Worm (Caenorhabditis elegans): ENCODE results near the gene ins-10.
"Not testable (repeated sequence)": the region's sequence is repeated elsewhere in the genome, so short reads cannot be mapped to it uniquely, and the experiment has no call there.

The ins-10 gene

ce11 chrV:14028256-14028743 is 5.4 kb upstream of the ins-10 start:
- peak; percentile 40 for TF ChIP-seq tbx-2 (tag; optimal IDR thresholded peaks at IDR 0.05)
- peak; percentile 21 for TF ChIP-seq R02D3.7 (tag; optimal IDR thresholded peaks at IDR 0.05)
- TF ChIP-seq mml-1 (tag; optimal IDR thresholded peaks at IDR 0.05) = no peak
- TF ChIP-seq nfya-1 (tag; optimal IDR thresholded peaks at IDR 0.05; ENCODE audit: insufficient read depth) = peak; percentile 28
- TF ChIP-seq lin-15B (tag; optimal IDR thresholded peaks at IDR 0.05) = peak; percentile 22
- TF ChIP-seq pqm-1 (tag; optimal IDR thresholded peaks at IDR 0.05) = peak; percentile 24
- peak; percentile 37 for TF ChIP-seq ceh-28 (tag; optimal IDR thresholded peaks at IDR 0.05)
- TF ChIP-seq ama-1 (optimal IDR thresholded peaks at IDR 0.05) = peak; percentile 94
- TF ChIP-seq eor-1 (tag; optimal IDR thresholded peaks at IDR 0.05) = no peak
- TF ChIP-seq lsy-12 (tag; optimal IDR thresholded peaks at IDR 0.05) = peak; percentile 71
- peak; percentile 94 for TF ChIP-seq snpc-4 (tag; optimal IDR thresholded peaks at IDR 0.05)
- no peak for TF ChIP-seq ztf-11 (tag; optimal IDR thresholded peaks at IDR 0.05)
- TF ChIP-seq egl-27 (tag; optimal IDR thresholded peaks at IDR 0.05) = no peak
- no peak for TF ChIP-seq pha-4 (tag; optimal IDR thresholded peaks at IDR 0.05)
- TF ChIP-seq ceh-82 (tag; optimal IDR thresholded peaks at IDR 0.05) = no peak
- peak; percentile 78 for TF ChIP-seq nhr-43 (tag; optimal IDR thresholded peaks at IDR 0.05; ENCODE audit: poor library complexity, severe bottlenecking)
- peak; percentile 61 for TF ChIP-seq elt-2 (tag; optimal IDR thresholded peaks at IDR 0.05)
- peak; percentile 14 for TF ChIP-seq nhr-23 (tag; optimal IDR thresholded peaks at IDR 0.05)
- no peak for TF ChIP-seq nhr-11 (tag; optimal IDR thresholded peaks at IDR 0.05)
- TF ChIP-seq daf-12 (tag; optimal IDR thresholded peaks at IDR 0.05) = no peak
- no peak for TF ChIP-seq lin-39 (tag; optimal IDR thresholded peaks at IDR 0.05)
- TF ChIP-seq nhr-25 (tag; optimal IDR thresholded peaks at IDR 0.05) = no peak
- no peak for TF ChIP-seq ceh-9 (tag; optimal IDR thresholded peaks at IDR 0.05)
- no peak for TF ChIP-seq unc-62 (GFP tag; optimal IDR thresholded peaks at IDR 0.05)
- TF ChIP-seq nhr-28 (tag; optimal IDR thresholded peaks at IDR 0.05) = no peak
- no peak for TF ChIP-seq fkh-10 (GFP tag; optimal IDR thresholded peaks at IDR 0.05)
- peak; percentile 23 for TF ChIP-seq nhr-77 (tag; optimal IDR thresholded peaks at IDR 0.05)

- peak; percentile 49 for TF ChIP-seq hmg-11 (tag; optimal IDR thresholded peaks at IDR 0.05)
- peak; percentile 28 for TF ChIP-seq lin-15B (tag; optimal IDR thresholded peaks at IDR 0.05)
- TF ChIP-seq nhr-43 (tag; optimal IDR thresholded peaks at IDR 0.05; ENCODE audit: poor library complexity, severe bottlenecking) = peak; percentile 20
- TF ChIP-seq R02D3.7 (tag; optimal IDR thresholded peaks at IDR 0.05) = peak; percentile 50
- TF ChIP-seq elt-2 (tag; optimal IDR thresholded peaks at IDR 0.05) = peak; percentile 24
Measured at ce11 chrV:14038328-14039084, 4.8 kb downstream of the ins-10 start, which contains the start of gene vps-39. Gene vps-39 (minus strand): TSS chrV:14038378.

ce11 chrV:14049274-14049673 is 15.5 kb downstream of the ins-10 start, which contains the start of gene F58D12.1:
Gene F58D12.1 (plus strand): TSS chrV:14049574.
- TF ChIP-seq nhr-237 (tag; optimal IDR thresholded peaks at IDR 0.05); snpc-4 (tag; optimal IDR thresholded peaks at IDR 0.05); sea-2 (GFP tag; optimal IDR thresholded peaks at IDR 0.05): not testable (repeated sequence)

- TF ChIP-seq mdl-1 (tag; optimal IDR thresholded peaks at IDR 0.05) (peak; percentile 25), unc-62 (GFP tag; optimal IDR thresholded peaks at IDR 0.05) (peak; percentile 39), pqm-1 (tag; optimal IDR thresholded peaks at IDR 0.05) (peak; percentile 65), eor-1 (tag; optimal IDR thresholded peaks at IDR 0.05) (peak in 1 of 2 experiments; percentile 23), lsy-12 (tag; optimal IDR thresholded peaks at IDR 0.05) (peak; percentile 94), ceh-28 (tag; optimal IDR thresholded peaks at IDR 0.05) (peak; percentile 86), R02D3.7 (tag; optimal IDR thresholded peaks at IDR 0.05) (peak; percentile 80), skn-1 (tag; optimal IDR thresholded peaks at IDR 0.05) (peak; percentile 18), jun-1 (tag; optimal IDR thresholded peaks at IDR 0.05) (peak; percentile 87), lin-39 (tag; optimal IDR thresholded peaks at IDR 0.05) (peak; percentile 94), nhr-77 (tag; optimal IDR thresholded peaks at IDR 0.05) (peak; percentile 39), tbx-2 (tag; optimal IDR thresholded peaks at IDR 0.05) (peak; percentile 90), nhr-43 (tag; optimal IDR thresholded peaks at IDR 0.05; ENCODE audit: poor library complexity, severe bottlenecking) (peak; percentile 98), fkh-10 (GFP tag; optimal IDR thresholded peaks at IDR 0.05) (peak; percentile 50), nhr-25 (tag; optimal IDR thresholded peaks at IDR 0.05) (peak; percentile 96), ceh-82 (tag; optimal IDR thresholded peaks at IDR 0.05) (peak; percentile 75), nfya-1 (tag; optimal IDR thresholded peaks at IDR 0.05; ENCODE audit: insufficient read depth) (peak; percentile 87), elt-2 (tag; optimal IDR thresholded peaks at IDR 0.05) (peak; percentile 77), snpc-4 (tag; optimal IDR thresholded peaks at IDR 0.05) (peak; percentile 93), ztf-4 (tag; optimal IDR thresholded peaks at IDR 0.05) (peak; percentile 28), nhr-28 (tag; optimal IDR thresholded peaks at IDR 0.05) (peak; percentile 41), egl-27 (tag; optimal IDR thresholded peaks at IDR 0.05) (peak; percentile 16), nhr-76 (tag; optimal IDR thresholded peaks at IDR 0.05) (peak; percentile 10), nhr-23 (tag; optimal IDR thresholded peaks at IDR 0.05) (peak; percentile 97), lin-15B (tag; optimal IDR thresholded peaks at IDR 0.05) (peak; percentile 82), egl-5 (tag; optimal IDR thresholded peaks at IDR 0.05) (peak; percentile 35), pha-4 (tag; optimal IDR thresholded peaks at IDR 0.05) (peak; percentile 77), elt-1 (tag; optimal IDR thresholded peaks at IDR 0.05) (peak; percentile 52)
Measured at ce11 chrV:14055097-14055496, 21.3 kb downstream of the ins-10 start.

Data from whole organism, L3 larva.